Worm (Caenorhabditis elegans) whole organism, young adult: ENCODE results near the gene tag-243.
A peak's percentile ranks its signal among the peaks of the same experiment; 100 is the strongest.

Experiments
- B0019.2 ChIP-seq: fragments of 200-800 bp; sonication (Bioruptor generic); conservative IDR thresholded peaks from 2 replicates; pipeline ENCODE4 v1.3.6; 2022; ENCODE audit warnings: missing genetic modification reagents, missing genetic modification characterization, missing compliant biosample characterization
- F49E8.2 ChIP-seq: sonication (generic microtip); optimal IDR thresholded peaks from 3 replicates; lab custom pipeline; 2017; ENCODE audit warnings: missing genetic modification characterization, mild to moderate bottlenecking, missing compliant biosample characterization, antibody characterized with exemption, moderate library complexity; ENCODE audit not compliant: insufficient read depth
- F52B5.7 ChIP-seq: sonication (generic microtip); optimal IDR thresholded peaks from 2 replicates; lab custom pipeline; 2016; ENCODE audit warnings: mild to moderate bottlenecking, missing genetic modification characterization, missing compliant biosample characterization
- K11D2.4 ChIP-seq: fragments of 200-800 bp; sonication (Bioruptor generic); IDR thresholded peaks from 2 replicates; pipeline ENCODE4 v1.3.6; 2022; ENCODE audit warnings: missing genetic modification reagents, missing genetic modification characterization, missing compliant biosample characterization
- K12H6.12 ChIP-seq: fragments of 200-800 bp; sonication (Bioruptor generic); optimal IDR thresholded peaks from 2 replicates; lab custom pipeline; 2018; ENCODE audit warnings: mild to moderate bottlenecking, missing genetic modification characterization, missing compliant biosample characterization
- T07F8.4 ChIP-seq: sonication (generic microtip); optimal IDR thresholded peaks from 2 replicates; lab custom pipeline; 2016; ENCODE audit warnings: mild to moderate bottlenecking, missing genetic modification characterization, moderate library complexity, missing compliant biosample characterization
- akir-1 ChIP-seq: fragments of 200-800 bp; sonication (Bioruptor generic); optimal IDR thresholded peaks from 2 replicates; lab custom pipeline; 2018; ENCODE audit warnings: mild to moderate bottlenecking, missing genetic modification characterization, moderate library complexity, missing compliant biosample characterization
- attf-5 ChIP-seq: fragments of 200-800 bp; sonication (Bioruptor generic); optimal IDR thresholded peaks from 2 replicates; lab custom pipeline; 2018; ENCODE audit warnings: mild to moderate bottlenecking, missing genetic modification characterization, missing compliant biosample characterization
- attf-6 ChIP-seq: fragments of 200-800 bp; sonication (Bioruptor generic); IDR thresholded peaks from 2 replicates; pipeline ENCODE4 v1.3.6; 2022; ENCODE audit warnings: missing genetic modification reagents, missing genetic modification characterization, missing compliant biosample characterization
- ceh-27 ChIP-seq: fragments of 200-800 bp; sonication (Bioruptor generic); optimal IDR thresholded peaks from 2 replicates; lab custom pipeline; 2018; ENCODE audit warnings: mild to moderate bottlenecking, missing genetic modification characterization, moderate library complexity, missing compliant biosample characterization
- die-1 ChIP-seq: sonication (generic microtip); optimal IDR thresholded peaks from 2 replicates; lab custom pipeline; 2016; ENCODE audit warnings: missing genotype, mild to moderate bottlenecking, missing genetic modification characterization, missing compliant biosample characterization
- dox-1 ChIP-seq: fragments of 200-800 bp; sonication (Bioruptor generic); IDR thresholded peaks from 2 replicates; pipeline ENCODE4 v1.3.6; 2022; ENCODE audit warnings: missing genetic modification reagents, missing genetic modification characterization, missing compliant biosample characterization
- dpl-1 ChIP-seq: fragments of 150-350 bp; optimal IDR thresholded peaks from 2 replicates; lab custom pipeline; 2014; ENCODE audit warnings: missing biosample characterization, missing genetic modification reagents, missing genetic modification characterization
- egl-44 ChIP-seq: fragments of 200-800 bp; sonication (Bioruptor generic); IDR thresholded peaks from 2 replicates; pipeline ENCODE4 v1.3.6; 2022; ENCODE audit warnings: missing genetic modification reagents, missing genetic modification characterization, missing compliant biosample characterization
- ekl-4 ChIP-seq: fragments of 200-800 bp; sonication (Bioruptor generic); IDR thresholded peaks from 2 replicates; pipeline ENCODE4 v1.3.6; 2022; ENCODE audit warnings: missing genetic modification reagents, missing genetic modification characterization, missing compliant biosample characterization
- ets-4 ChIP-seq: fragments of 200-800 bp; sonication (Bioruptor generic); optimal IDR thresholded peaks from 2 replicates; lab custom pipeline; 2018; ENCODE audit warnings: mild to moderate bottlenecking, missing genetic modification characterization, missing compliant biosample characterization
- fkh-3 ChIP-seq: sonication (generic microtip); optimal IDR thresholded peaks from 2 replicates; lab custom pipeline; 2016; ENCODE audit warnings: mild to moderate bottlenecking, missing genetic modification characterization, missing compliant biosample characterization
- him-1 ChIP-seq: sonication (generic microtip); optimal IDR thresholded peaks from 2 replicates; lab custom pipeline; 2016; ENCODE audit warnings: missing genotype, missing genetic modification reagents, missing genetic modification characterization, missing compliant biosample characterization
- hmg-20 ChIP-seq: fragments of 200-800 bp; sonication (Bioruptor generic); IDR thresholded peaks from 2 replicates; pipeline ENCODE4 v1.3.6; 2022; ENCODE audit warnings: missing genetic modification reagents, missing genetic modification characterization, missing compliant biosample characterization
- let-607 ChIP-seq, 2 experiments: fragments of 200-800 bp in 1 of 2; sonication (Bioruptor generic) in 1 of 2; sonication (generic microtip) in 1 of 2; optimal IDR thresholded peaks; 2 replicates each; lab custom pipeline; 2016 to 2018; ENCODE audit warnings: mild to moderate bottlenecking in 2 of 2, missing compliant biosample characterization in 2 of 2, missing genetic modification characterization in 2 of 2, moderate library complexity in 2 of 2, missing genotype in 1 of 2
- lin-26 ChIP-seq: fragments of 200-800 bp; sonication (Bioruptor generic); IDR thresholded peaks from 2 replicates; pipeline ENCODE4 v1.3.6; 2022; ENCODE audit warnings: missing genetic modification reagents, missing genetic modification characterization, missing compliant biosample characterization
- lin-40 ChIP-seq: sonication (generic microtip); optimal IDR thresholded peaks from 2 replicates; lab custom pipeline; 2016; ENCODE audit warnings: missing genetic modification characterization, mild to moderate bottlenecking, missing compliant biosample characterization, missing genotype, missing genetic modification reagents
- lin-54 ChIP-seq: fragments of 200-800 bp; sonication (Bioruptor generic); optimal IDR thresholded peaks from 2 replicates; lab custom pipeline; 2018; ENCODE audit warnings: mild to moderate bottlenecking, missing genetic modification characterization, missing compliant biosample characterization
- lsy-27 ChIP-seq: sonication (generic microtip); optimal IDR thresholded peaks from 2 replicates; lab custom pipeline; 2017; ENCODE audit warnings: missing genetic modification characterization, mild to moderate bottlenecking, missing compliant biosample characterization, antibody characterized with exemption, missing genotype, borderline replicate concordance; ENCODE audit not compliant: insufficient read depth
- mcd-1 ChIP-seq: fragments of 200-800 bp; sonication (Bioruptor generic); IDR thresholded peaks from 2 replicates; pipeline ENCODE4 v1.3.6; 2022; ENCODE audit warnings: missing genetic modification reagents, missing genetic modification characterization, missing compliant biosample characterization
- mxl-1 ChIP-seq: sonication (generic microtip); optimal IDR thresholded peaks from 2 replicates; lab custom pipeline; 2016; ENCODE audit warnings: missing genetic modification characterization, missing compliant biosample characterization
- nfya-1 ChIP-seq: sonication (generic microtip); optimal IDR thresholded peaks from 2 replicates; lab custom pipeline; 2017; ENCODE audit warnings: antibody characterized with exemption, missing compliant biosample characterization, missing genetic modification characterization, borderline replicate concordance; ENCODE audit not compliant: insufficient read depth
- nfya-2 ChIP-seq: fragments of 200-800 bp; sonication (Bioruptor generic); IDR thresholded peaks from 2 replicates; pipeline ENCODE4 v1.3.6; 2022; ENCODE audit warnings: missing genetic modification reagents, missing genetic modification characterization, missing compliant biosample characterization
- nfyb-1 ChIP-seq: fragments of 200-800 bp; sonication (Bioruptor generic); IDR thresholded peaks from 2 replicates; pipeline ENCODE4 v1.3.6; 2022; ENCODE audit warnings: missing genetic modification reagents, missing genetic modification characterization, missing compliant biosample characterization
- nhr-80 ChIP-seq: sonication (generic microtip); optimal IDR thresholded peaks from 2 replicates; lab custom pipeline; 2016; ENCODE audit warnings: missing genetic modification characterization, missing compliant biosample characterization
- pbrm-1 ChIP-seq: fragments of 200-800 bp; sonication (Bioruptor generic); IDR thresholded peaks from 2 replicates; pipeline ENCODE4 v1.3.6; 2022; ENCODE audit warnings: missing genetic modification reagents, missing genetic modification characterization, missing compliant biosample characterization
- pha-4 ChIP-seq: fragments of 150-350 bp; sonication (generic microtip); optimal IDR thresholded peaks from 2 replicates; lab custom pipeline; 2014; ENCODE audit warnings: missing biosample characterization, missing genetic modification reagents, missing genetic modification characterization
- rpc-1 ChIP-seq, 2 experiments: fragments of 150-350 bp in 1 of 2; sonication (generic microtip) in 1 of 2; optimal IDR thresholded peaks; 2 replicates each; lab custom pipeline; 2014 to 2018; ENCODE audit warnings: missing biosample characterization in 1 of 2, missing genetic modification characterization in 1 of 2, missing genetic modification reagents in 1 of 2, missing genotype in 1 of 2
- snpc-1.1 ChIP-seq: sonication (generic microtip); optimal IDR thresholded peaks from 2 replicates; lab custom pipeline; 2017; ENCODE audit warnings: missing genetic modification characterization, mild to moderate bottlenecking, missing compliant biosample characterization, antibody characterized with exemption, moderate library complexity, missing genotype, missing genetic modification reagents; ENCODE audit not compliant: insufficient read depth
- snpc-1.3 ChIP-seq: sonication (generic microtip); optimal IDR thresholded peaks from 2 replicates; lab custom pipeline; 2017; ENCODE audit warnings: missing genetic modification characterization, mild to moderate bottlenecking, missing compliant biosample characterization, antibody characterized with exemption, moderate library complexity, missing genotype, missing genetic modification reagents; ENCODE audit not compliant: insufficient read depth
- snpc-3.4 ChIP-seq: sonication (generic microtip); optimal IDR thresholded peaks from 2 replicates; lab custom pipeline; 2017; ENCODE audit warnings: missing genetic modification characterization, mild to moderate bottlenecking, missing compliant biosample characterization, antibody characterized with exemption, moderate library complexity, missing genotype, missing genetic modification reagents
- snpc-4 ChIP-seq, 5 experiments: fragments of 150-350 bp in 1 of 5; sonication (generic microtip) in 4 of 5; optimal IDR thresholded peaks; 2 replicates each; lab custom pipeline; 2014 to 2018; ENCODE audit warnings: missing genetic modification characterization in 5 of 5, missing biosample characterization in 3 of 5, antibody characterized with exemption in 2 of 5, mild to moderate bottlenecking in 2 of 5, missing compliant biosample characterization in 2 of 5, missing genotype in 2 of 5, moderate library complexity in 2 of 5, missing genetic modification reagents in 1 of 5
- somi-1 ChIP-seq: fragments of 200-800 bp; sonication (Bioruptor generic); optimal IDR thresholded peaks from 2 replicates; lab custom pipeline; 2018; ENCODE audit warnings: mild to moderate bottlenecking, missing genetic modification characterization, missing compliant biosample characterization
- unc-130 ChIP-seq: sonication (generic microtip); optimal IDR thresholded peaks from 2 replicates; lab custom pipeline; 2016; ENCODE audit warnings: missing genetic modification reagents, missing genetic modification characterization, missing compliant biosample characterization
- unc-62 ChIP-seq: fragments of 150-350 bp; optimal IDR thresholded peaks from 2 replicates; lab custom pipeline; 2014; ENCODE audit warnings: missing biosample characterization, missing genetic modification reagents, missing genetic modification characterization
- xnd-1 ChIP-seq: sonication (generic microtip); optimal IDR thresholded peaks from 2 replicates; lab custom pipeline; 2016; ENCODE audit warnings: missing genotype, missing genetic modification reagents, missing genetic modification characterization, missing compliant biosample characterization
- zfh-2 ChIP-seq: fragments of 200-800 bp; sonication (Bioruptor generic); conservative IDR thresholded peaks from 2 replicates; pipeline ENCODE4 v1.3.6; 2022; ENCODE audit warnings: missing genetic modification reagents, missing genetic modification characterization, missing compliant biosample characterization
- zim-3 ChIP-seq: sonication (generic microtip); optimal IDR thresholded peaks from 2 replicates; lab custom pipeline; 2017; ENCODE audit warnings: mild to moderate bottlenecking, missing genetic modification characterization, moderate library complexity, missing compliant biosample characterization
- ztf-26 ChIP-seq: sonication (generic microtip); optimal IDR thresholded peaks from 2 replicates; lab custom pipeline; 2017; ENCODE audit warnings: missing genetic modification characterization, missing compliant biosample characterization
- ztf-6 ChIP-seq: fragments of 200-800 bp; sonication (Bioruptor generic); IDR thresholded peaks from 2 replicates; pipeline ENCODE4 v1.3.6; 2022; ENCODE audit warnings: missing genetic modification reagents, missing genetic modification characterization, missing compliant biosample characterization

The tag-243 gene

ce11 chrIII:4723922-4724321 lies 35.7 kb upstream of the tag-243 start:
- TF ChIP-seq snpc-4 (GFP tag; optimal IDR thresholded peaks at IDR 0.05; lab: Kevin White, UChicago): no peak
- TF ChIP-seq snpc-4 (tag; optimal IDR thresholded peaks at IDR 0.05; lab: Kevin White, UChicago): no peak
- peak; percentile 54 for TF ChIP-seq zfh-2

ce11 chrIII:4721750-4722149 lies 33.5 kb upstream of the tag-243 start, which contains the start of gene acy-1:
Gene acy-1 (plus strand): TSS chrIII:4722095.
- TF ChIP-seq attf-6: no peak
- TF ChIP-seq unc-130 (GFP tag; lab: Kevin White, UChicago): no peak
- TF ChIP-seq pha-4 (tag; lab: Kevin White, UChicago): no peak
- TF ChIP-seq nfya-1 (tag; lab: Kevin White, UChicago): no peak
- no peak for TF ChIP-seq T07F8.4 (tag; lab: Kevin White, UChicago)
- TF ChIP-seq let-607 (tag; optimal IDR thresholded peaks at IDR 0.05; lab: Kevin White, UChicago): no peak
- no peak for TF ChIP-seq ztf-6 (GFP tag; lab: Robert Waterston, UW)
- no peak for TF ChIP-seq somi-1 (GFP tag; lab: Kevin White, UChicago)
- no peak for TF ChIP-seq snpc-1.3 (tag; lab: Kevin White, UChicago)
- no peak for TF ChIP-seq ztf-26 (tag; lab: Kevin White, UChicago)
- peak; percentile 54 for TF ChIP-seq K11D2.4 (GFP tag; lab: Robert Waterston, UW)
- TF ChIP-seq mxl-1: no peak
- TF ChIP-seq die-1: no peak
- TF ChIP-seq nfya-2 (GFP tag; lab: Robert Waterston, UW): no peak
- TF ChIP-seq xnd-1 (tag; lab: Kevin White, UChicago): no peak
- no peak for TF ChIP-seq akir-1 (GFP tag; lab: Kevin White, UChicago)
- TF ChIP-seq snpc-1.1 (tag; lab: Kevin White, UChicago): no peak
- TF ChIP-seq zfh-2: peak; percentile 88
- no peak for TF ChIP-seq hmg-20 (GFP tag; lab: Robert Waterston, UW)
- TF ChIP-seq pbrm-1 (GFP tag; lab: Robert Waterston, UW): no peak
- no peak for TF ChIP-seq F52B5.7 (tag; lab: Kevin White, UChicago)
- no peak for TF ChIP-seq zim-3
- TF ChIP-seq snpc-3.4 (tag; lab: Kevin White, UChicago): no peak
- no peak for TF ChIP-seq lsy-27 (tag; lab: Kevin White, UChicago)
- peak; percentile 75 for TF ChIP-seq K12H6.12 (tag; lab: Kevin White, UChicago)
- TF ChIP-seq nhr-80 (tag; lab: Kevin White, UChicago): no peak
- no peak for TF ChIP-seq ekl-4 (GFP tag; lab: Robert Waterston, UW)
- peak; percentile 34 for TF ChIP-seq attf-5 (GFP tag; lab: Kevin White, UChicago)
- no peak for TF ChIP-seq fkh-3
- peak; percentile 51 for TF ChIP-seq ceh-27
- TF ChIP-seq lin-54: peak; percentile 8
- no peak for TF ChIP-seq rpc-1 (optimal IDR thresholded peaks at IDR 0.05; lab: Kevin White, UChicago)
- TF ChIP-seq rpc-1 (tag; optimal IDR thresholded peaks at IDR 0.05; lab: Kevin White, UChicago): no peak
- TF ChIP-seq B0019.2 (GFP tag; lab: Robert Waterston, UW): no peak
- TF ChIP-seq dox-1 (GFP tag; lab: Robert Waterston, UW): peak; percentile 45; the same call in 1 of the 2 replicates
- TF ChIP-seq egl-44 (GFP tag; lab: Robert Waterston, UW): no peak
- 0 out of 2 replicates have a peak, but pooled peaks have one; percentile 32 for TF ChIP-seq nfyb-1 (GFP tag; lab: Robert Waterston, UW)
- TF ChIP-seq him-1: no peak
- no peak for TF ChIP-seq unc-62 (GFP tag; lab: Kevin White, UChicago)
- TF ChIP-seq lin-26: no peak
- TF ChIP-seq dpl-1 (GFP tag; lab: Kevin White, UChicago): no peak
- no peak for TF ChIP-seq ets-4
- no peak for TF ChIP-seq F49E8.2 (tag; lab: Kevin White, UChicago)
- TF ChIP-seq lin-40 (tag; lab: Kevin White, UChicago): peak; percentile 36
- peak; percentile 57 for TF ChIP-seq mcd-1 (GFP tag; lab: Robert Waterston, UW)
